Fruit fly (Drosophila melanogaster) whole organism, wandering third instar larva: Measurements from ENCODE around the gene Frmd5.

ENCODE experiments used
- HLH106 ChIP-seq: fragments of 200-800 bp; optimal IDR thresholded peaks from 3 replicates; lab custom pipeline; 2019; ENCODE audit warnings: missing biosample characterization, mild to moderate bottlenecking, missing genetic modification characterization, moderate library complexity
- N ChIP-seq: fragments of >200 bp; optimal IDR thresholded peaks from 2 replicates; lab custom pipeline; 2018; ENCODE audit warnings: missing biosample characterization, missing external identifiers, missing genetic modification characterization
- lola ChIP-seq: fragments of >200 bp; optimal IDR thresholded peaks from 2 replicates; lab custom pipeline; 2017; ENCODE audit warnings: missing biosample characterization, missing genetic modification characterization
- pan ChIP-seq: fragments of >200 bp; optimal IDR thresholded peaks from 2 replicates; lab custom pipeline; 2017
- usp ChIP-seq: fragments of >200 bp; optimal IDR thresholded peaks from 2 replicates; lab custom pipeline; 2017; ENCODE audit warnings: missing biosample characterization, missing genetic modification characterization

dm6 chr2L:10294798-10295669, 49.2 kb upstream of the Frmd5 start, which contains the start of gene Hand:
- TF ChIP-seq N (no peak), lola (no peak), HLH106 (tag; lab: Kevin White, UChicago) (no peak), pan (lab: Kevin White, UChicago) (no peak), usp (GFP tag; lab: Kevin White, UChicago) (no peak)
